Fruit fly (Drosophila melanogaster) whole organism, embryonic: ENCODE measurements around the gene CG31548.
A peak's percentile ranks its signal among the peaks of the same experiment; 100 is the strongest.

ENCODE experiments used
- BtbVII ChIP-seq: fragments of 200-800 bp; sonication (Bioruptor generic); optimal IDR thresholded peaks from 3 replicates; lab custom pipeline; 2017; ENCODE audit warnings: missing biosample characterization, mild to moderate bottlenecking, missing genetic modification characterization
- CG11504 ChIP-seq: fragments of 200-800 bp; sonication (Bioruptor generic); optimal IDR thresholded peaks from 3 replicates; lab custom pipeline; 2019; ENCODE audit warnings: missing biosample characterization, mild to moderate bottlenecking, missing genetic modification characterization, moderate library complexity
- CG12071 ChIP-seq: fragments of 200-800 bp; sonication (Bioruptor generic); optimal IDR thresholded peaks from 3 replicates; lab custom pipeline; 2018; ENCODE audit warnings: missing biosample characterization, mild to moderate bottlenecking, missing genetic modification characterization
- CG14965 ChIP-seq: fragments of 200-800 bp; sonication (Bioruptor generic); optimal IDR thresholded peaks from 2 replicates; lab custom pipeline; 2016; ENCODE audit warnings: missing biosample characterization, missing genetic modification characterization, borderline replicate concordance
- CG1602 ChIP-seq: fragments of 200-800 bp; sonication (Bioruptor generic); optimal IDR thresholded peaks from 3 replicates; lab custom pipeline; 2016; ENCODE audit warnings: missing biosample characterization, missing genetic modification characterization
- CG17361 ChIP-seq: fragments of 200-800 bp; sonication (Bioruptor generic); IDR thresholded peaks from 3 replicates; pipeline ENCODE4 v1.3.6; 2022; ENCODE audit warnings: missing biosample characterization, missing genetic modification characterization
- CG2116 ChIP-seq: fragments of 200-800 bp; sonication (Bioruptor generic); optimal IDR thresholded peaks from 3 replicates; lab custom pipeline; 2018; ENCODE audit warnings: missing biosample characterization, mild to moderate bottlenecking, missing genetic modification characterization
- CG2129 ChIP-seq: fragments of 200-800 bp; sonication (Bioruptor generic); IDR thresholded peaks from 2 replicates; pipeline ENCODE4 v1.3.6; 2022; ENCODE audit warnings: missing biosample characterization, missing genetic modification characterization; ENCODE audit not compliant: partially characterized antibody
- CG32772 ChIP-seq: fragments of 200-800 bp; sonication (Bioruptor generic); IDR thresholded peaks from 2 replicates; pipeline ENCODE4 v1.3.6; 2022; ENCODE audit warnings: missing biosample characterization, missing genetic modification characterization
- CG3281 ChIP-seq: fragments of 200-800 bp; sonication (Bioruptor generic); optimal IDR thresholded peaks from 3 replicates; lab custom pipeline; 2017; ENCODE audit warnings: missing biosample characterization, mild to moderate bottlenecking, missing genetic modification characterization
- CG34422 ChIP-seq: fragments of 200-800 bp; sonication (Bioruptor generic); IDR thresholded peaks from 3 replicates; pipeline ENCODE4 v1.3.6; 2022; ENCODE audit warnings: missing biosample characterization, missing genetic modification characterization
- CG4360 ChIP-seq: fragments of 200-800 bp; sonication (Bioruptor generic); IDR thresholded peaks from 2 replicates; pipeline ENCODE4 v1.3.6; 2022; ENCODE audit warnings: missing biosample characterization, missing genetic modification characterization
- CG6175 ChIP-seq: fragments of 200-800 bp; sonication (Bioruptor generic); IDR thresholded peaks from 3 replicates; pipeline ENCODE4 v1.3.6; 2022; ENCODE audit warnings: missing biosample characterization, missing genetic modification characterization
- CG6272 ChIP-seq: fragments of 200-800 bp; sonication (Bioruptor generic); IDR thresholded peaks from 2 replicates; pipeline ENCODE4 v1.3.6; 2022; ENCODE audit warnings: missing biosample characterization, missing genetic modification characterization
- CG6765 ChIP-seq: fragments of 200-800 bp; sonication (Bioruptor generic); optimal IDR thresholded peaks from 3 replicates; lab custom pipeline; 2017; ENCODE audit warnings: missing biosample characterization, mild to moderate bottlenecking, missing genetic modification characterization
- CG6791 ChIP-seq: fragments of 200-800 bp; sonication (Bioruptor generic); IDR thresholded peaks from 3 replicates; pipeline ENCODE4 v1.3.6; 2022; ENCODE audit warnings: missing biosample characterization, missing genetic modification characterization; ENCODE audit not compliant: partially characterized antibody
- CG7372 ChIP-seq: fragments of 200-800 bp; sonication (Bioruptor generic); IDR thresholded peaks from 2 replicates; pipeline ENCODE4 v1.3.6; 2022; ENCODE audit warnings: missing biosample characterization, missing genetic modification characterization
- CG7987 ChIP-seq: fragments of 200-800 bp; sonication (Bioruptor generic); optimal IDR thresholded peaks from 2 replicates; lab custom pipeline; 2018; ENCODE audit warnings: missing biosample characterization, mild to moderate bottlenecking, missing genetic modification characterization, moderate library complexity
- CG8924 ChIP-seq: fragments of 200-800 bp; optimal IDR thresholded peaks from 3 replicates; lab custom pipeline; 2019; ENCODE audit warnings: missing biosample characterization, mild to moderate bottlenecking, missing genetic modification characterization, moderate library complexity
- CHES-1-like ChIP-seq: fragments of 200-800 bp; sonication (Bioruptor generic); optimal IDR thresholded peaks from 2 replicates; lab custom pipeline; 2016; ENCODE audit warnings: missing biosample characterization, missing genetic modification characterization
- Drgx ChIP-seq: fragments of 200-800 bp; sonication (Bioruptor generic); IDR thresholded peaks from 2 replicates; pipeline ENCODE4 v1.3.6; 2022; ENCODE audit warnings: missing biosample characterization, missing genetic modification characterization
- H2.0 ChIP-seq: fragments of 200-800 bp; sonication (Bioruptor generic); IDR thresholded peaks from 2 replicates; pipeline ENCODE4 v1.3.6; 2022; ENCODE audit warnings: missing biosample characterization, missing genetic modification characterization
- NC2α ChIP-seq: fragments of 200-800 bp; sonication (Bioruptor generic); optimal IDR thresholded peaks from 2 replicates; lab custom pipeline; 2016; ENCODE audit warnings: missing biosample characterization, missing genetic modification characterization
- Rfx ChIP-seq: fragments of 200-800 bp; sonication (Bioruptor generic); IDR thresholded peaks from 2 replicates; pipeline ENCODE4 v1.3.6; 2022; ENCODE audit warnings: missing biosample characterization, missing genetic modification characterization
- Usf ChIP-seq: fragments of 200-800 bp; sonication (Bioruptor generic); optimal IDR thresholded peaks from 2 replicates; lab custom pipeline; 2017; ENCODE audit warnings: missing genotype, missing biosample characterization, missing genetic modification characterization
- YL-1 ChIP-seq: fragments of 200-800 bp; sonication (Bioruptor generic); optimal IDR thresholded peaks from 3 replicates; lab custom pipeline; 2017; ENCODE audit warnings: missing biosample characterization, mild to moderate bottlenecking, missing genetic modification characterization
- ab ChIP-seq: fragments of 200-800 bp; sonication (Bioruptor generic); optimal IDR thresholded peaks from 2 replicates; lab custom pipeline; 2016; ENCODE audit warnings: missing biosample characterization, missing genetic modification characterization
- ash1 ChIP-seq: fragments of 200-800 bp; sonication (Bioruptor generic); optimal IDR thresholded peaks from 2 replicates; lab custom pipeline; 2018; ENCODE audit warnings: missing biosample characterization, mild to moderate bottlenecking, missing genetic modification characterization
- br ChIP-seq: fragments of >200 bp; optimal IDR thresholded peaks from 2 replicates; lab custom pipeline; 2017
- cato ChIP-seq: fragments of 200-800 bp; sonication (Bioruptor generic); optimal IDR thresholded peaks from 2 replicates; lab custom pipeline; 2016; ENCODE audit warnings: missing biosample characterization, missing genetic modification characterization, borderline replicate concordance
- dan ChIP-seq: fragments of 200-800 bp; sonication (Bioruptor generic); IDR thresholded peaks from 2 replicates; pipeline ENCODE4 v1.3.6; 2022; ENCODE audit warnings: missing biosample characterization, missing genetic modification characterization
- fru ChIP-seq: fragments of >200 bp; optimal IDR thresholded peaks from 2 replicates; lab custom pipeline; 2017
- ftz-f1 ChIP-seq: fragments of 200-800 bp; sonication (Bioruptor generic); optimal IDR thresholded peaks from 2 replicates; lab custom pipeline; 2016; ENCODE audit warnings: missing biosample characterization, missing genetic modification characterization
- gem ChIP-seq: fragments of 200-800 bp; sonication (Bioruptor generic); optimal IDR thresholded peaks from 2 replicates; lab custom pipeline; 2019; ENCODE audit warnings: missing biosample characterization, mild to moderate bottlenecking, missing genetic modification characterization, moderate library complexity
- gfzf ChIP-seq: fragments of 200-800 bp; sonication (Bioruptor generic); optimal IDR thresholded peaks from 2 replicates; lab custom pipeline; 2016; ENCODE audit warnings: missing biosample characterization, mild to moderate bottlenecking, missing genetic modification characterization, moderate library complexity
- gsb-n ChIP-seq: fragments of 200-800 bp; sonication (Bioruptor generic); optimal IDR thresholded peaks from 3 replicates; lab custom pipeline; 2018; ENCODE audit warnings: missing biosample characterization, mild to moderate bottlenecking, missing genetic modification characterization
- inv ChIP-seq: fragments of 200-800 bp; sonication (Bioruptor generic); IDR thresholded peaks from 2 replicates; pipeline ENCODE4 v1.3.6; 2022; ENCODE audit warnings: missing biosample characterization, missing genetic modification characterization; ENCODE audit not compliant: partially characterized antibody
- nerfin-2 ChIP-seq: fragments of 200-800 bp; sonication (Bioruptor generic); IDR thresholded peaks from 2 replicates; pipeline ENCODE4 v1.3.6; 2022; ENCODE audit warnings: missing biosample characterization, missing genetic modification characterization; ENCODE audit not compliant: partially characterized antibody
- pb ChIP-seq: fragments of 200-800 bp; sonication (Bioruptor generic); optimal IDR thresholded peaks from 3 replicates; lab custom pipeline; 2016; ENCODE audit warnings: missing biosample characterization, missing genetic modification characterization
- salm ChIP-seq: fragments of 200-800 bp; sonication (Bioruptor generic); optimal IDR thresholded peaks from 2 replicates; lab custom pipeline; 2018; ENCODE audit warnings: missing biosample characterization, mild to moderate bottlenecking, missing genetic modification characterization
- sob ChIP-seq: fragments of 200-800 bp; sonication (Bioruptor generic); IDR thresholded peaks from 2 replicates; pipeline ENCODE4 v1.3.6; 2022; ENCODE audit warnings: missing biosample characterization, missing genetic modification characterization
- sqz ChIP-seq: fragments of 200-800 bp; sonication (Bioruptor generic); optimal IDR thresholded peaks from 3 replicates; lab custom pipeline; 2018; ENCODE audit warnings: missing biosample characterization, mild to moderate bottlenecking, missing genetic modification characterization
- sr ChIP-seq: fragments of 200-800 bp; sonication (Bioruptor generic); IDR thresholded peaks from 3 replicates; pipeline ENCODE4 v1.3.6; 2022; ENCODE audit warnings: missing biosample characterization, missing genetic modification characterization
- sug ChIP-seq: fragments of 200-800 bp; optimal IDR thresholded peaks from 2 replicates; lab custom pipeline; 2019; ENCODE audit warnings: missing biosample characterization, mild to moderate bottlenecking, missing genetic modification characterization, moderate library complexity
- tll ChIP-seq, 2 experiments: fragments of 200-800 bp in 1 of 2; fragments of >200 bp in 1 of 2; sonication (Bioruptor generic) in 1 of 2; optimal IDR thresholded peaks; 2 replicates each; lab custom pipeline; 2017 to 2019; ENCODE audit warnings: missing biosample characterization in 2 of 2, missing genetic modification characterization in 2 of 2, mild to moderate bottlenecking in 1 of 2, moderate library complexity in 1 of 2
- yki ChIP-seq: fragments of >200 bp; optimal IDR thresholded peaks from 3 replicates; lab custom pipeline; 2018
- zfh1 ChIP-seq: fragments of 200-800 bp; sonication (Bioruptor generic); IDR thresholded peaks from 3 replicates; pipeline ENCODE4 v1.3.6; 2022; ENCODE audit warnings: missing biosample characterization, missing genetic modification characterization

CG31548 gene

dm6 chr3R:5592009-5592572, 44.6 kb downstream of the CG31548 start (continued):
- TF ChIP-seq CG11504 (tag; lab: Kevin White, UChicago) = no peak
- TF ChIP-seq CG34422 (GFP tag; lab: Robert Waterston, UW) = no peak; the same call in 2 of the 3 replicates
- no peak for TF ChIP-seq CG6272 (GFP tag; lab: Robert Waterston, UW)
- no peak for TF ChIP-seq CG6791
- TF ChIP-seq salm (tag; lab: Kevin White, UChicago) = no peak
- no peak for TF ChIP-seq CG8924 (tag; lab: Kevin White, UChicago)
- TF ChIP-seq Drgx = no peak
- TF ChIP-seq CG17361 (GFP tag; lab: Robert Waterston, UW) = no peak
- TF ChIP-seq CHES-1-like (GFP tag; lab: Kevin White, UChicago) = no peak
- no peak for TF ChIP-seq CG2116
- no peak for TF ChIP-seq br (lab: Kevin White, UChicago)
- no peak for TF ChIP-seq cato (GFP tag; lab: Kevin White, UChicago)
- no peak for TF ChIP-seq gfzf (GFP tag; lab: Kevin White, UChicago)
- TF ChIP-seq CG6765 (GFP tag; lab: Kevin White, UChicago) = no peak
- TF ChIP-seq CG4360 = no peak
- TF ChIP-seq sqz (GFP tag; lab: Kevin White, UChicago) = no peak
- no peak for TF ChIP-seq CG1602 (GFP tag; lab: Kevin White, UChicago)
- TF ChIP-seq sr = peak; percentile 67; the same call in 2 of the 3 replicates
- TF ChIP-seq gem (tag; lab: Kevin White, UChicago) = no peak
- no peak for TF ChIP-seq CG12071 (GFP tag; lab: Kevin White, UChicago)
- TF ChIP-seq fru (lab: Kevin White, UChicago) = no peak
- TF ChIP-seq CG14965 (GFP tag; lab: Kevin White, UChicago) = no peak
- TF ChIP-seq Rfx (GFP tag; lab: Robert Waterston, UW) = no peak
- TF ChIP-seq NC2α = no peak
- no peak for TF ChIP-seq CG7372
- TF ChIP-seq CG32772 (GFP tag; lab: Robert Waterston, UW) = no peak
- TF ChIP-seq BtbVII = no peak
- no peak for TF ChIP-seq yki (lab: Kevin White, UChicago)
- no peak for TF ChIP-seq sob (GFP tag; lab: Robert Waterston, UW)
- TF ChIP-seq CG6175 = no peak
- TF ChIP-seq CG2129 (GFP tag; lab: Robert Waterston, UW) = no peak
- no peak for TF ChIP-seq zfh1 (GFP tag; lab: Robert Waterston, UW)
- no peak for TF ChIP-seq ash1
- TF ChIP-seq pb (GFP tag; lab: Kevin White, UChicago) = no peak
- 0 out of 2 replicates have a peak, but pooled peaks have one; percentile 28 for TF ChIP-seq nerfin-2
- TF ChIP-seq inv (GFP tag; lab: Robert Waterston, UW) = no peak
- TF ChIP-seq ftz-f1 (GFP tag; lab: Kevin White, UChicago) = peak; percentile 63
- TF ChIP-seq ab (GFP tag; lab: Kevin White, UChicago) = no peak
- peak; percentile 91 for TF ChIP-seq Usf (GFP tag; lab: Kevin White, UChicago)
- no peak for TF ChIP-seq gsb-n (tag; lab: Kevin White, UChicago)
- no peak for TF ChIP-seq H2.0 (GFP tag; lab: Robert Waterston, UW)
- peak; percentile 57 for TF ChIP-seq sug
- TF ChIP-seq YL-1 = peak; percentile 78
- TF ChIP-seq tll (GFP tag; optimal IDR thresholded peaks at IDR 0.05; lab: Kevin White, UChicago) = no peak
- peak; percentile 3 for TF ChIP-seq CG3281 (GFP tag; lab: Kevin White, UChicago)
- no peak for TF ChIP-seq dan (GFP tag; lab: Robert Waterston, UW)
- no peak for TF ChIP-seq CG7987 (GFP tag; lab: Kevin White, UChicago)
